Fruit fly (Drosophila melanogaster): ENCODE measurements around the gene Hsp27.

Gene Hsp27

dm6 chr3L:9399013-9399750, 15.3 kb downstream of the Hsp27 start, which contains the start of gene CG4080 (continued):
- no peak for TF ChIP-seq CG10979 (tag; optimal IDR thresholded peaks at IDR 0.05)
- TF ChIP-seq pb (GFP tag; optimal IDR thresholded peaks at IDR 0.05) = no peak
- peak; percentile 35 for TF ChIP-seq ems (GFP tag; optimal IDR thresholded peaks at IDR 0.05)
- 0 out of 2 replicates have a peak, but pooled peaks have one; percentile 41 for TF ChIP-seq CG5953 (GFP tag; IDR thresholded peaks at IDR 0.05)
- peak; percentile 77 for TF ChIP-seq CG16813 (GFP tag; IDR thresholded peaks at IDR 0.05; ENCODE audit: partially characterized antibody)
- TF ChIP-seq her (GFP tag; optimal IDR thresholded peaks at IDR 0.05) = no peak
- no peak for TF ChIP-seq al (GFP tag; IDR thresholded peaks at IDR 0.05)
- TF ChIP-seq crp (GFP tag; optimal IDR thresholded peaks at IDR 0.05) = peak in 1 of 2 experiments; percentile 4
- no peak for TF ChIP-seq psq (GFP tag; optimal IDR thresholded peaks at IDR 0.05)
- peak; percentile 61 for TF ChIP-seq B-H2 (GFP tag; optimal IDR thresholded peaks at IDR 0.05)
- peak; percentile 32 for TF ChIP-seq sqz (GFP tag; optimal IDR thresholded peaks at IDR 0.05)
- TF ChIP-seq amos (GFP tag; IDR thresholded peaks at IDR 0.05; ENCODE audit: partially characterized antibody) = peak; percentile 76; the same call in 1 of the 2 replicates
- no peak for TF ChIP-seq Gug (GFP tag; IDR thresholded peaks at IDR 0.05)
- peak; percentile 8 for TF ChIP-seq disco-r (GFP tag; optimal IDR thresholded peaks at IDR 0.05)
- no peak for TF ChIP-seq CG13296 (GFP tag; optimal IDR thresholded peaks at IDR 0.05)
- TF ChIP-seq eve (GFP tag; optimal IDR thresholded peaks at IDR 0.05) = peak in 1 of 2 experiments; percentile 53
- TF ChIP-seq Ada2b (GFP tag; IDR thresholded peaks at IDR 0.05) = no peak
- no peak for TF ChIP-seq Oli (tag; optimal IDR thresholded peaks at IDR 0.05)
- peak; percentile 30 for TF ChIP-seq CG18476 (GFP tag; optimal IDR thresholded peaks at IDR 0.05)
- no peak for TF ChIP-seq Oaz (GFP tag; IDR thresholded peaks at IDR 0.05)
- no peak for TF ChIP-seq hth (optimal IDR thresholded peaks at IDR 0.05)
- peak; percentile 25 for TF ChIP-seq MBD-R2 (GFP tag; IDR thresholded peaks at IDR 0.05)
- no peak for TF ChIP-seq B-H1 (GFP tag; IDR thresholded peaks at IDR 0.05)
- no peak for TF ChIP-seq Eip74EF (GFP tag; optimal IDR thresholded peaks at IDR 0.05)
- TF ChIP-seq CG31441 (GFP tag; IDR thresholded peaks at IDR 0.05) = 0 out of 2 replicates have a peak, but pooled peaks have one; percentile 44
- TF ChIP-seq CG15601 (tag; optimal IDR thresholded peaks at IDR 0.05) = peak; percentile 57
- peak; percentile 8 for TF ChIP-seq CG17385 (GFP tag; optimal IDR thresholded peaks at IDR 0.05)
- TF ChIP-seq CG2129 (GFP tag; IDR thresholded peaks at IDR 0.05; ENCODE audit: partially characterized antibody) = peak; percentile 62; the same call in 1 of the 2 replicates
- TF ChIP-seq nerfin-2 (GFP tag; IDR thresholded peaks at IDR 0.05; ENCODE audit: partially characterized antibody) = no peak; the same call in none of the 2 replicates
- peak; percentile 54 for TF ChIP-seq CG9437 (GFP tag; optimal IDR thresholded peaks at IDR 0.05)
- TF ChIP-seq exex (tag; optimal IDR thresholded peaks at IDR 0.05) = peak; percentile 1
- TF ChIP-seq gcm (GFP tag; optimal IDR thresholded peaks at IDR 0.05) = peak; percentile 11
- peak; percentile 41 for TF ChIP-seq CG2712 (tag; optimal IDR thresholded peaks at IDR 0.05)
- peak; percentile 88 for TF ChIP-seq unc-4 (GFP tag; IDR thresholded peaks at IDR 0.05; ENCODE audit: partially characterized antibody)
- TF ChIP-seq inv (GFP tag; IDR thresholded peaks at IDR 0.05; ENCODE audit: partially characterized antibody) = peak; percentile 73
- TF ChIP-seq CG3847 (GFP tag; IDR thresholded peaks at IDR 0.05) = peak; percentile 18; the same call in 1 of the 2 replicates
- no peak for TF ChIP-seq Fer3 (tag; optimal IDR thresholded peaks at IDR 0.05)
- TF ChIP-seq dati (GFP tag; IDR thresholded peaks at IDR 0.05) = no peak
- no peak for TF ChIP-seq CG7556 (GFP tag; optimal IDR thresholded peaks at IDR 0.05)
- peak; percentile 82; the same call in 1 of the 2 replicates for TF ChIP-seq ranshi (GFP tag; IDR thresholded peaks at IDR 0.05)
- no peak for TF ChIP-seq CG4328 (GFP tag; optimal IDR thresholded peaks at IDR 0.05)
- TF ChIP-seq nau (GFP tag; optimal IDR thresholded peaks at IDR 0.05) = no peak
- peak; percentile 47; the same call in 1 of the 2 replicates for TF ChIP-seq CG14014 (GFP tag; IDR thresholded peaks at IDR 0.05)
- TF ChIP-seq CG10267 (tag; optimal IDR thresholded peaks at IDR 0.05) = peak; percentile 70
- TF ChIP-seq Side (GFP tag; optimal IDR thresholded peaks at IDR 0.05) = no peak
- no peak for TF ChIP-seq Nf-YA (GFP tag; IDR thresholded peaks at IDR 0.05)
- peak; percentile 42 for TF ChIP-seq Hmr (GFP tag; optimal IDR thresholded peaks at IDR 0.05)
- TF ChIP-seq CG6813 (GFP tag; optimal IDR thresholded peaks at IDR 0.05) = no peak
